Worm (Caenorhabditis elegans) whole organism, late embryonic: ENCODE results near the gene F11D11.6.

Source experiments
- ceh-18 ChIP-seq: sonication (generic microtip); optimal IDR thresholded peaks from 2 replicates; lab custom pipeline; 2016; ENCODE audit warnings: missing genetic modification characterization, missing compliant biosample characterization
- dve-1 ChIP-seq: sonication (generic microtip); optimal IDR thresholded peaks from 2 replicates; lab custom pipeline; 2017; ENCODE audit warnings: antibody characterized with exemption, mild to moderate bottlenecking, missing genetic modification characterization, missing compliant biosample characterization
- elt-2 ChIP-seq: sonication (generic microtip); optimal IDR thresholded peaks from 2 replicates; lab custom pipeline; 2016; ENCODE audit warnings: missing genetic modification reagents, missing genetic modification characterization, missing compliant biosample characterization
- lim-6 ChIP-seq: sonication (generic microtip); optimal IDR thresholded peaks from 2 replicates; lab custom pipeline; 2016; ENCODE audit warnings: missing genetic modification characterization, missing compliant biosample characterization
- unc-42 ChIP-seq: sonication (generic microtip); optimal IDR thresholded peaks from 2 replicates; lab custom pipeline; 2016; ENCODE audit warnings: missing genotype, missing genetic modification characterization, missing compliant biosample characterization

DNA sequence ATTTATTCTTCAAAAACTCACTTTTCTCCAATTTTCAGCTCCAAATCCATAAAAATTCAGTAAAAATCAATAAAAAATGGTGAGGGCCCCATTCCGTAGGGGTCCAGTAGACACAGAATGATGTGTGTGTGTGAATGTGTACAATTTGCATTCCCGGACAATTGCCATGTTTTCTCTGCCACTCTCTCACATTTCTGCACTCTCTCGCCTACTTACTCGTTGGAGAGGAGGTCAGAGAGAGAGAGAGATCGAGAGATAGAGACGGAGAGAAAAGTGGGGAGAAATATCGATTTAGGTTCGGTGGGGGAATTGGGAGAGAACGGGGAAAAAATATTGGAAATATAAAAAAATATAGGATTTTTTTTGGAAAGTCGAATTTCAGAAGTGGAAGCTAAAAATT is 29.3 kb downstream of the F11D11.6 start:
- peak; percentile 52 for TF ChIP-seq dve-1 (tag; lab: Kevin White, UChicago)
- peak; percentile 31 for TF ChIP-seq ceh-18 (tag; lab: Kevin White, UChicago)
- peak; percentile 14 for TF ChIP-seq elt-2 (tag; lab: Kevin White, UChicago)
- TF ChIP-seq unc-42: peak; percentile 85
- peak; percentile 56 for TF ChIP-seq lim-6 (tag; lab: Kevin White, UChicago)
